Worm (Caenorhabditis elegans) whole organism, L1 larva: ENCODE data around the gene clec-24.

ENCODE experiments used
- aly-2 ChIP-seq: fragments of 150-350 bp; optimal IDR thresholded peaks from 2 replicates; lab custom pipeline; 2014; ENCODE audit warnings: missing biosample characterization, missing genetic modification characterization
- fkh-10 ChIP-seq: sonication (generic microtip); optimal IDR thresholded peaks from 2 replicates; lab custom pipeline; 2017; ENCODE audit warnings: missing biosample characterization, missing genetic modification reagents, missing genetic modification characterization
- hlh-17 ChIP-seq: fragments of 200-800 bp; sonication (Bioruptor generic); optimal IDR thresholded peaks from 2 replicates; lab custom pipeline; 2018; ENCODE audit warnings: missing genetic modification characterization, mild to moderate bottlenecking, missing compliant biosample characterization, moderate library complexity, borderline replicate concordance
- mab-9 ChIP-seq: fragments of 200-800 bp; sonication (Bioruptor generic); IDR thresholded peaks from 2 replicates; pipeline ENCODE4 v1.3.6; 2022; ENCODE audit warnings: missing genetic modification reagents, missing genetic modification characterization, missing compliant biosample characterization
- mdl-1 ChIP-seq, 2 experiments: fragments of 150-350 bp; optimal IDR thresholded peaks; 2 replicates each; lab custom pipeline; 2014 to 2017; ENCODE audit warnings: missing biosample characterization in 2 of 2, missing genetic modification characterization in 2 of 2, inconsistent platforms in 1 of 2
- nhr-19 ChIP-seq: fragments of 200-800 bp; sonication (Bioruptor generic); conservative IDR thresholded peaks from 2 replicates; pipeline ENCODE4 v1.3.6; 2022; ENCODE audit warnings: missing genetic modification characterization, missing compliant biosample characterization
- nhr-71 ChIP-seq: sonication (generic microtip); optimal IDR thresholded peaks from 2 replicates; lab custom pipeline; 2016; ENCODE audit warnings: mild to moderate bottlenecking, missing genetic modification characterization, moderate library complexity, missing compliant biosample characterization
- nhr-85 ChIP-seq: sonication (generic microtip); peaks from one replicate; lab custom pipeline; 2016; ENCODE audit warnings: missing genetic modification characterization, inconsistent platforms, missing compliant biosample characterization
- sup-37 ChIP-seq: fragments of 200-800 bp; sonication (Bioruptor generic); optimal IDR thresholded peaks from 2 replicates; lab custom pipeline; 2018; ENCODE audit warnings: mild to moderate bottlenecking, missing genetic modification characterization, missing compliant biosample characterization
- unc-30 ChIP-seq: sonication (generic microtip); optimal IDR thresholded peaks from 2 replicates; lab custom pipeline; 2017; ENCODE audit warnings: missing biosample characterization, missing genetic modification characterization
- ztf-4 ChIP-seq: fragments of 150-350 bp; optimal IDR thresholded peaks from 2 replicates; lab custom pipeline; 2014; ENCODE audit warnings: missing biosample characterization, missing genetic modification characterization

The clec-24 gene

ce11 chrV:16911294-16911693 lies 49.5 kb downstream of the clec-24 start:
- TF ChIP-seq nhr-85 (tag; lab: Kevin White, UChicago) (no peak), aly-2 (tag; lab: Kevin White, UChicago) (no peak), mdl-1 (tag; optimal IDR thresholded peaks at IDR 0.05; lab: Kevin White, UChicago) (no peak)

DNA sequence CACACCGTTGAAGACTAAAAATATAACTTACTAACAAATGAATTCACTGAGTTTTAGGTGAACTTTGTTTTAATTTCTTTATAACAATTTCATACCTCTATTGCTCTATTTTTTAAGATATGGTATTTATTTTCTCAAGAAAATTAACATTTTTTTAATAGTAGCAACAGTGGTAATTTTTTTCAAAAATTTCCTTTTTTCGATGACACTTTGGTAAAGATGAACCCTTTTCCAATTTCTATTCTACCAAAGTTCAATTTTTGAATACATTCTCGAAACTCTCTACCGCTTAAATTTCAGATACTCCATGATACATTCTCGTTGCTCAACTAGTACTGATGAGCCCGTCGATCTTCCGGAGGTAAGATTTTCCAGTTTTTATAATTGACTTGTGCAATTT lies 50.1 kb downstream of the clec-24 start, which contains the start of gene nhr-116:
nhr-116 (plus strand) TSS at position 301 of the 400 bp plus-strand sequence.
- TF ChIP-seq ztf-4 (tag; lab: Kevin White, UChicago) (no peak), fkh-10 (GFP tag; lab: Kevin White, UChicago) (no peak), mab-9 (no peak), unc-30 (tag; lab: Kevin White, UChicago) (no peak), nhr-19 (GFP tag; lab: Robert Waterston, UW) (no peak), hlh-17 (GFP tag; lab: Kevin White, UChicago) (no peak), nhr-71 (tag; lab: Kevin White, UChicago) (no peak), sup-37 (GFP tag; lab: Kevin White, UChicago) (no peak)
- TF ChIP-seq, all 84 proteins: peak for 0
